Worm (Caenorhabditis elegans) whole organism, early embryonic: ENCODE data around the gene F07A11.4.

Experiments used
- B0310.2 ChIP-seq: sonication (generic microtip); optimal IDR thresholded peaks from 2 replicates; lab custom pipeline; 2016; ENCODE audit warnings: mild to moderate bottlenecking, missing genetic modification characterization, missing compliant biosample characterization
- F13C5.2 ChIP-seq: sonication (generic microtip); optimal IDR thresholded peaks from 2 replicates; lab custom pipeline; 2017; ENCODE audit warnings: mild to moderate bottlenecking, missing genetic modification characterization, inconsistent platforms, missing compliant biosample characterization
- aly-1 ChIP-seq: sonication (generic microtip); optimal IDR thresholded peaks from 2 replicates; lab custom pipeline; 2016; ENCODE audit warnings: missing genetic modification characterization, missing compliant biosample characterization
- ama-1 ChIP-seq: fragments of 150-350 bp; optimal IDR thresholded peaks from 2 replicates; lab custom pipeline; 2014
- ceh-36 ChIP-seq: sonication (generic microtip); optimal IDR thresholded peaks from 2 replicates; lab custom pipeline; 2016; ENCODE audit warnings: missing genetic modification characterization, inconsistent platforms, missing compliant biosample characterization
- ets-7 ChIP-seq: sonication (generic microtip); optimal IDR thresholded peaks from 2 replicates; lab custom pipeline; 2016; ENCODE audit warnings: missing genotype, missing genetic modification characterization, missing compliant biosample characterization
- pes-1 ChIP-seq: fragments of 200-800 bp; sonication (Bioruptor generic); IDR thresholded peaks from 2 replicates; pipeline ENCODE4 v1.3.6; 2022; ENCODE audit warnings: missing genetic modification reagents, missing genetic modification characterization, missing compliant biosample characterization
- scrt-1 ChIP-seq: fragments of 200-800 bp; sonication (Bioruptor generic); IDR thresholded peaks from 2 replicates; pipeline ENCODE4 v1.3.6; 2022; ENCODE audit warnings: missing genetic modification characterization, missing compliant biosample characterization
- sea-1 ChIP-seq: fragments of 200-800 bp; sonication (Bioruptor generic); conservative IDR thresholded peaks from 2 replicates; pipeline ENCODE4 v1.3.6; 2022; ENCODE audit warnings: missing genetic modification characterization, missing compliant biosample characterization
- tbx-37 ChIP-seq: fragments of 200-800 bp; sonication (Bioruptor generic); conservative IDR thresholded peaks from 2 replicates; pipeline ENCODE4 v1.3.6; 2022; ENCODE audit warnings: missing genetic modification reagents, missing genetic modification characterization, missing compliant biosample characterization
- tra-4 ChIP-seq: sonication (generic microtip); optimal IDR thresholded peaks from 2 replicates; lab custom pipeline; 2017; ENCODE audit warnings: missing genetic modification characterization, missing compliant biosample characterization

DNA sequence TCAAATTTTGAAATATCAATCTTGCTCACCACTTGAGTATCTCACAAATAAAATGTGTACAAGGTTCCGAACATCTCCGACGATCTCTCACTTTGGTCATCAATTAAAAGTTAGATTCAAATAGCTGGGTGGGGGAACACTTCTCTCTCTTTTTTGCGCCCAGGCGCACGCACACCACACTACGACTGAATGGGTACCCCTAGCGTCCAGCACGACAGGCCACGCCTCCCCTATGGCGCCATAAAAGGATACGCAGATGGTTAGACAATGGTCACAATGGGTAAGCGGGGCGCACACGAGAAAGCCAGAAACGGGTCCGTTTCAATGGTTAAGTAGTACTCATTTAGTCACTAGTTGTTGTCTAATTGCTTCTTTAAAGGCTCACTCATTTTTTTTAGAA, 29.1 kb downstream of the F07A11.4 start:
- TF ChIP-seq ama-1 (lab: Kevin White, UChicago) (no peak), B0310.2 (tag; lab: Kevin White, UChicago) (peak; percentile 8), sea-1 (0 out of 2 replicates have a peak, but pooled peaks have one; percentile 9), tra-4 (tag; lab: Kevin White, UChicago) (no peak), ets-7 (tag; lab: Kevin White, UChicago) (no peak), scrt-1 (GFP tag; lab: Robert Waterston, UW) (no peak), aly-1 (tag; lab: Kevin White, UChicago) (no peak), ceh-36 (no peak), pes-1 (no peak), F13C5.2 (tag; lab: Kevin White, UChicago) (no peak), tbx-37 (GFP tag; lab: Robert Waterston, UW) (no peak)
